In genomic region chr3L:3912134-3912533, dm6 we compare ENCODE assay signal across 2 fruit fly cellular contexts.
TF ChIP-seq lines count a peak whose summit lies in the region.

No protein-coding gene starts in this region.

- no peak for TF ChIP-seq CTCF in whole organism, embryonic (GFP tag; optimal IDR thresholded peaks at IDR 0.05; lab: Kevin White, UChicago)

TF ChIP-seq in whole organism, adult, 20 proteins besides CTCF, POLR2A, EP300 and RAD21:
- TF ChIP-seq toe (GFP tag; optimal IDR thresholded peaks at IDR 0.05; lab: Kevin White, UChicago) (no peak), tj (GFP tag; optimal IDR thresholded peaks at IDR 0.05; lab: Kevin White, UChicago) (peak; percentile 48), CG5204 (GFP tag; optimal IDR thresholded peaks at IDR 0.05; lab: Kevin White, UChicago) (no peak)

TF ChIP-seq in whole organism, embryonic, 481 proteins besides CTCF, POLR2A, EP300 and RAD21:
- TF ChIP-seq Hand (GFP tag; optimal IDR thresholded peaks at IDR 0.05; lab: Kevin White, UChicago) = no peak
- 0 out of 2 replicates have a peak, but pooled peaks have one; percentile 13 for TF ChIP-seq sob (GFP tag; IDR thresholded peaks at IDR 0.05; lab: Robert Waterston, UW)
- peak; percentile 76 for TF ChIP-seq CG7372 (GFP tag; IDR thresholded peaks at IDR 0.05; lab: Robert Waterston, UW)
- peak; percentile 15 for TF ChIP-seq sens (GFP tag; lab: Kevin White, UChicago)
- TF ChIP-seq Ets65A (GFP tag; lab: Kevin White, UChicago) = peak; percentile 92
